Fruit fly (Drosophila melanogaster) whole organism, pupa: ENCODE results near the gene aop.

Source experiments
- CG10348 ChIP-seq: fragments of 200-800 bp; sonication (Bioruptor generic); IDR thresholded peaks from 2 replicates; pipeline ENCODE4 v1.3.6; 2022; ENCODE audit warnings: missing biosample characterization, missing genetic modification characterization
- CG12605 ChIP-seq: fragments of 200-800 bp; sonication (Bioruptor generic); IDR thresholded peaks from 2 replicates; pipeline ENCODE4 v1.3.6; 2022; ENCODE audit warnings: missing biosample characterization, missing genetic modification characterization
- CG13204 ChIP-seq: fragments of 200-800 bp; sonication (Bioruptor generic); optimal IDR thresholded peaks from 2 replicates; lab custom pipeline; 2018; ENCODE audit warnings: missing biosample characterization, mild to moderate bottlenecking, missing genetic modification characterization, moderate library complexity
- CG14655 ChIP-seq: fragments of 200-800 bp; sonication (Bioruptor generic); optimal IDR thresholded peaks from 3 replicates; lab custom pipeline; 2017; ENCODE audit warnings: mild to moderate bottlenecking, missing biosample characterization, missing genetic modification reagents, missing genetic modification characterization
- CG15710 ChIP-seq: fragments of 200-800 bp; sonication (Bioruptor generic); optimal IDR thresholded peaks from 2 replicates; lab custom pipeline; 2018; ENCODE audit warnings: missing biosample characterization, mild to moderate bottlenecking, missing genetic modification characterization, moderate library complexity
- CG17806 ChIP-seq: fragments of 200-800 bp; sonication (Bioruptor generic); optimal IDR thresholded peaks from 2 replicates; lab custom pipeline; 2018; ENCODE audit warnings: missing biosample characterization, mild to moderate bottlenecking, missing genetic modification characterization, moderate library complexity
- CG32121 ChIP-seq: fragments of 200-800 bp; sonication (Bioruptor generic); IDR thresholded peaks from 2 replicates; pipeline ENCODE4 v1.3.6; 2022; ENCODE audit warnings: missing biosample characterization, missing genetic modification characterization
- CG34367 ChIP-seq: fragments of 200-800 bp; sonication (Bioruptor generic); optimal IDR thresholded peaks from 2 replicates; lab custom pipeline; 2018; ENCODE audit warnings: missing biosample characterization, mild to moderate bottlenecking, missing genetic modification characterization
- CG4496 ChIP-seq: fragments of 200-800 bp; sonication (Bioruptor generic); IDR thresholded peaks from 3 replicates; pipeline ENCODE4 v1.3.6; 2022; ENCODE audit warnings: missing biosample characterization, missing genetic modification characterization
- CG8159 ChIP-seq: fragments of 200-800 bp; sonication (Bioruptor generic); optimal IDR thresholded peaks from 3 replicates; lab custom pipeline; 2018; ENCODE audit warnings: missing biosample characterization, mild to moderate bottlenecking, missing genetic modification characterization, moderate library complexity
- CG8301 ChIP-seq: fragments of 200-800 bp; sonication (Bioruptor generic); optimal IDR thresholded peaks from 2 replicates; lab custom pipeline; 2018; ENCODE audit warnings: missing biosample characterization, mild to moderate bottlenecking, missing genetic modification characterization
- CG9948 ChIP-seq: fragments of 200-800 bp; sonication (Bioruptor generic); optimal IDR thresholded peaks from 2 replicates; lab custom pipeline; 2018; ENCODE audit warnings: missing biosample characterization, mild to moderate bottlenecking, missing genetic modification characterization, moderate library complexity
- D1 ChIP-seq: fragments of 200-800 bp; sonication (Bioruptor generic); optimal IDR thresholded peaks from 2 replicates; lab custom pipeline; 2018; ENCODE audit warnings: missing biosample characterization, mild to moderate bottlenecking, missing genetic modification characterization, moderate library complexity
- EcR ChIP-seq: fragments of 200-800 bp; sonication (Bioruptor generic); optimal IDR thresholded peaks from 3 replicates; lab custom pipeline; 2019; ENCODE audit warnings: missing biosample characterization, missing genetic modification characterization, mild to moderate bottlenecking, moderate library complexity, missing genetic modification reagents
- Ets98B ChIP-seq: fragments of 200-800 bp; sonication (Bioruptor generic); IDR thresholded peaks from 2 replicates; pipeline ENCODE4 v1.3.6; 2022; ENCODE audit warnings: missing biosample characterization, missing genetic modification characterization
- Pif1A ChIP-seq: fragments of 200-800 bp; sonication (Bioruptor generic); optimal IDR thresholded peaks from 3 replicates; lab custom pipeline; 2016; ENCODE audit warnings: missing biosample characterization, missing genetic modification characterization
- Pif1B ChIP-seq: fragments of 200-800 bp; sonication (Bioruptor generic); optimal IDR thresholded peaks from 3 replicates; lab custom pipeline; 2016; ENCODE audit warnings: missing biosample characterization, missing genetic modification characterization
- Snoo ChIP-seq: fragments of 200-800 bp; sonication (Bioruptor generic); optimal IDR thresholded peaks from 3 replicates; lab custom pipeline; 2017; ENCODE audit warnings: missing biosample characterization, mild to moderate bottlenecking, missing genetic modification characterization, inconsistent platforms
- fd96Ca ChIP-seq: fragments of 200-800 bp; sonication (Bioruptor generic); IDR thresholded peaks from 3 replicates; pipeline ENCODE4 v1.3.6; 2022; ENCODE audit warnings: missing biosample characterization, missing genetic modification characterization
- gl ChIP-seq: fragments of 200-800 bp; sonication (Bioruptor generic); optimal IDR thresholded peaks from 2 replicates; lab custom pipeline; 2018; ENCODE audit warnings: missing biosample characterization, mild to moderate bottlenecking, missing genetic modification characterization
- rn ChIP-seq: fragments of 200-800 bp; sonication (Bioruptor generic); IDR thresholded peaks from 2 replicates; pipeline ENCODE4 v1.3.6; 2022; ENCODE audit warnings: missing biosample characterization, missing genetic modification characterization

aop gene

dm6 chr2L:2201107-2201561 is 22.6 kb upstream of the aop start:
- peak; percentile 95 for TF ChIP-seq CG8301 (tag; lab: Kevin White, UChicago)
- peak; percentile 75 for TF ChIP-seq Snoo (tag; lab: Kevin White, UChicago)
- TF ChIP-seq EcR (GFP tag; lab: Kevin White, UChicago): no peak
- peak; percentile 39; the same call in 1 of the 2 replicates for TF ChIP-seq CG10348 (GFP tag; lab: Robert Waterston, UW)
- TF ChIP-seq CG32121 (GFP tag; lab: Robert Waterston, UW): peak; percentile 90
- TF ChIP-seq rn (GFP tag; lab: Robert Waterston, UW): peak; percentile 67; the same call in 1 of the 2 replicates
- TF ChIP-seq Pif1A (GFP tag; lab: Kevin White, UChicago): peak; percentile 91
- TF ChIP-seq Ets98B (GFP tag; lab: Robert Waterston, UW): peak; percentile 84
- peak; percentile 90 for TF ChIP-seq CG8159 (tag; lab: Kevin White, UChicago)
- TF ChIP-seq CG15710 (tag; lab: Kevin White, UChicago): peak; percentile 88
- TF ChIP-seq gl (tag; lab: Kevin White, UChicago): peak; percentile 62
- peak; percentile 86 for TF ChIP-seq Pif1B (GFP tag; lab: Kevin White, UChicago)
- peak; percentile 98 for TF ChIP-seq CG14655 (GFP tag; lab: Kevin White, UChicago)
- TF ChIP-seq CG12605: peak; percentile 70; the same call in 1 of the 2 replicates
- peak; percentile 11 for TF ChIP-seq CG13204 (GFP tag; lab: Kevin White, UChicago)
- TF ChIP-seq CG9948 (tag; lab: Kevin White, UChicago): peak; percentile 93
- peak; percentile 77 for TF ChIP-seq D1 (tag; lab: Kevin White, UChicago)
- TF ChIP-seq fd96Ca (GFP tag; lab: Robert Waterston, UW): peak; percentile 89
- peak; percentile 90 for TF ChIP-seq CG17806
- TF ChIP-seq CG34367 (tag; lab: Kevin White, UChicago): peak; percentile 82
- peak; percentile 93 for TF ChIP-seq CG4496 (GFP tag; lab: Robert Waterston, UW)
- TF ChIP-seq, all 21 proteins: peak for 20

dm6 chr2L:2200136-2201036 is 21.8 kb upstream of the aop start:
- TF ChIP-seq EcR (GFP tag; lab: Kevin White, UChicago) (peak; percentile 100), CG15710 (tag; lab: Kevin White, UChicago) (no peak), CG17806 (peak; percentile 7), CG13204 (GFP tag; lab: Kevin White, UChicago) (peak; percentile 67), CG34367 (tag; lab: Kevin White, UChicago) (no peak)

- TF ChIP-seq Ets98B (GFP tag; lab: Robert Waterston, UW) (no peak), Pif1B (GFP tag; lab: Kevin White, UChicago) (no peak), CG4496 (GFP tag; lab: Robert Waterston, UW) (no peak), rn (GFP tag; lab: Robert Waterston, UW) (no peak), Snoo (tag; lab: Kevin White, UChicago) (no peak)
Observed at dm6 chr2L:2199433-2199796, 20.9 kb upstream of the aop start.

- no peak for TF ChIP-seq fd96Ca (GFP tag; lab: Robert Waterston, UW)
- TF ChIP-seq CG12605: no peak
- TF ChIP-seq D1 (tag; lab: Kevin White, UChicago): peak; percentile 94
- TF ChIP-seq Ets98B (GFP tag; lab: Robert Waterston, UW): no peak
- no peak for TF ChIP-seq CG32121 (GFP tag; lab: Robert Waterston, UW)
- peak; percentile 94 for TF ChIP-seq CG15710 (tag; lab: Kevin White, UChicago)
- TF ChIP-seq CG9948 (tag; lab: Kevin White, UChicago): peak; percentile 98
- peak; percentile 98 for TF ChIP-seq CG17806
- TF ChIP-seq Snoo (tag; lab: Kevin White, UChicago): peak; percentile 98
- peak; percentile 95 for TF ChIP-seq CG8159 (tag; lab: Kevin White, UChicago)
- TF ChIP-seq Pif1A (GFP tag; lab: Kevin White, UChicago): peak; percentile 99
- peak; percentile 74 for TF ChIP-seq CG13204 (GFP tag; lab: Kevin White, UChicago)
- peak; percentile 95 for TF ChIP-seq gl (tag; lab: Kevin White, UChicago)
- peak; percentile 95 for TF ChIP-seq CG34367 (tag; lab: Kevin White, UChicago)
- TF ChIP-seq CG8301 (tag; lab: Kevin White, UChicago): peak; percentile 99
- TF ChIP-seq Pif1B (GFP tag; lab: Kevin White, UChicago): peak; percentile 98
- peak; percentile 100 for TF ChIP-seq CG14655 (GFP tag; lab: Kevin White, UChicago)
- TF ChIP-seq rn (GFP tag; lab: Robert Waterston, UW): no peak
- peak; percentile 92 for TF ChIP-seq EcR (GFP tag; lab: Kevin White, UChicago)
- no peak for TF ChIP-seq CG4496 (GFP tag; lab: Robert Waterston, UW)
- no peak for TF ChIP-seq CG10348 (GFP tag; lab: Robert Waterston, UW)
Observed at dm6 chr2L:2198613-2199432, 20.3 kb upstream of the aop start.

- TF ChIP-seq rn (GFP tag; lab: Robert Waterston, UW) (no peak), CG15710 (tag; lab: Kevin White, UChicago) (no peak), Ets98B (GFP tag; lab: Robert Waterston, UW) (no peak), CG4496 (GFP tag; lab: Robert Waterston, UW) (no peak), CG8301 (tag; lab: Kevin White, UChicago) (no peak), Pif1A (GFP tag; lab: Kevin White, UChicago) (no peak)
- TF ChIP-seq, all 21 proteins: peak for 0
Observed at dm6 chr2L:2198119-2198494, 19.6 kb upstream of the aop start.
